Worm (Caenorhabditis elegans) whole organism, L1 larva: Measurements from ENCODE around the gene C33B4.4.
A peak's percentile ranks its signal among the peaks of the same experiment; 100 is the strongest.

Source experiments
- C34B4.2 ChIP-seq: sonication (generic microtip); optimal IDR thresholded peaks from 2 replicates; lab custom pipeline; 2017; ENCODE audit warnings: mild to moderate bottlenecking, missing genetic modification characterization, missing compliant biosample characterization
- blmp-1 ChIP-seq: fragments of 150-350 bp; optimal IDR thresholded peaks from 2 replicates; lab custom pipeline; 2014; ENCODE audit warnings: missing biosample characterization, missing genetic modification characterization
- ceh-63 ChIP-seq: fragments of 200-800 bp; sonication (Bioruptor generic); optimal IDR thresholded peaks from 2 replicates; lab custom pipeline; 2018; ENCODE audit warnings: mild to moderate bottlenecking, missing genetic modification characterization, missing compliant biosample characterization
- ceh-8 ChIP-seq: fragments of 200-800 bp; sonication (Bioruptor generic); optimal IDR thresholded peaks from 2 replicates; lab custom pipeline; 2018; ENCODE audit warnings: mild to moderate bottlenecking, missing genetic modification characterization, moderate library complexity, missing compliant biosample characterization
- ceh-82 ChIP-seq, 3 experiments: fragments of 150-350 bp in 1 of 3; sonication (generic microtip) in 2 of 3; optimal IDR thresholded peaks; 2 replicates each; lab custom pipeline; 2014 to 2017; ENCODE audit warnings: missing biosample characterization in 3 of 3, missing genetic modification characterization in 3 of 3
- ceh-88 ChIP-seq: fragments of 200-800 bp; sonication (Bioruptor generic); IDR thresholded peaks from 2 replicates; pipeline ENCODE4 v1.3.6; 2022; ENCODE audit warnings: missing genetic modification characterization, missing compliant biosample characterization
- ces-1 ChIP-seq: fragments of 150-350 bp; optimal IDR thresholded peaks from 2 replicates; lab custom pipeline; 2014; ENCODE audit warnings: missing biosample characterization, missing genetic modification reagents, missing genetic modification characterization
- dsc-1 ChIP-seq: sonication (generic microtip); optimal IDR thresholded peaks from 2 replicates; lab custom pipeline; 2016; ENCODE audit warnings: mild to moderate bottlenecking, missing genetic modification characterization, missing compliant biosample characterization
- efl-1 ChIP-seq, 4 experiments: fragments of 150-350 bp; optimal IDR thresholded peaks in 3 of 4; peaks in 1 of 4; 1 replicate in 1 of 4; 2 replicates in 3 of 4; lab custom pipeline; 2014; ENCODE audit warnings: missing biosample characterization in 2 of 4, missing genetic modification characterization in 2 of 4, missing genetic modification reagents in 2 of 4
- egl-27 ChIP-seq, 2 experiments: fragments of 150-350 bp in 1 of 2; sonication (generic microtip); optimal IDR thresholded peaks; 3 replicates each; lab custom pipeline; 2017 to 2018; ENCODE audit warnings: missing biosample characterization in 2 of 2, missing genetic modification characterization in 2 of 2, missing genetic modification reagents in 2 of 2
- elt-2 ChIP-seq: sonication (generic microtip); optimal IDR thresholded peaks from 2 replicates; lab custom pipeline; 2016; ENCODE audit warnings: missing genetic modification characterization, mild to moderate bottlenecking, inconsistent platforms, missing compliant biosample characterization, missing genetic modification reagents
- ets-5 ChIP-seq: fragments of 200-800 bp; sonication (Bioruptor generic); IDR thresholded peaks from 2 replicates; pipeline ENCODE4 v1.3.6; 2022; ENCODE audit warnings: missing genetic modification characterization, missing compliant biosample characterization
- fkh-10 ChIP-seq: sonication (generic microtip); optimal IDR thresholded peaks from 2 replicates; lab custom pipeline; 2017; ENCODE audit warnings: missing biosample characterization, missing genetic modification reagents, missing genetic modification characterization
- hlh-17 ChIP-seq: fragments of 200-800 bp; sonication (Bioruptor generic); optimal IDR thresholded peaks from 2 replicates; lab custom pipeline; 2018; ENCODE audit warnings: missing genetic modification characterization, mild to moderate bottlenecking, missing compliant biosample characterization, moderate library complexity, borderline replicate concordance
- irx-1 ChIP-seq: sonication (generic microtip); optimal IDR thresholded peaks from 2 replicates; lab custom pipeline; 2016; ENCODE audit warnings: missing genetic modification characterization, missing compliant biosample characterization
- isw-1 ChIP-seq: fragments of 200-800 bp; sonication (Bioruptor generic); IDR thresholded peaks from 2 replicates; pipeline ENCODE4 v1.3.6; 2022; ENCODE audit warnings: missing genetic modification characterization, missing compliant biosample characterization
- lin-13 ChIP-seq: fragments of 150-350 bp; optimal IDR thresholded peaks from 2 replicates; lab custom pipeline; 2014; ENCODE audit warnings: missing biosample characterization, missing genetic modification reagents, missing genetic modification characterization
- lin-14 ChIP-seq: fragments of 200-800 bp; sonication (Bioruptor generic); optimal IDR thresholded peaks from 2 replicates; lab custom pipeline; 2018; ENCODE audit warnings: mild to moderate bottlenecking, missing genetic modification characterization, moderate library complexity, missing compliant biosample characterization
- lin-39 ChIP-seq: fragments of 150-350 bp; optimal IDR thresholded peaks from 2 replicates; lab custom pipeline; 2014; ENCODE audit warnings: missing biosample characterization, missing genetic modification reagents, missing genetic modification characterization
- lsy-2 ChIP-seq, 2 experiments: fragments of 150-350 bp; optimal IDR thresholded peaks; 2 replicates each; lab custom pipeline; 2014; ENCODE audit warnings: missing biosample characterization in 2 of 2, missing genetic modification characterization in 2 of 2
- mab-9 ChIP-seq: fragments of 200-800 bp; sonication (Bioruptor generic); IDR thresholded peaks from 2 replicates; pipeline ENCODE4 v1.3.6; 2022; ENCODE audit warnings: missing genetic modification reagents, missing genetic modification characterization, missing compliant biosample characterization
- mef-2 ChIP-seq: fragments of 150-350 bp; optimal IDR thresholded peaks from 2 replicates; lab custom pipeline; 2014; ENCODE audit warnings: missing biosample characterization, missing genetic modification characterization
- nhr-19 ChIP-seq: fragments of 200-800 bp; sonication (Bioruptor generic); conservative IDR thresholded peaks from 2 replicates; pipeline ENCODE4 v1.3.6; 2022; ENCODE audit warnings: missing genetic modification characterization, missing compliant biosample characterization
- nhr-20 ChIP-seq: sonication (generic microtip); optimal IDR thresholded peaks from 2 replicates; lab custom pipeline; 2016; ENCODE audit warnings: mild to moderate bottlenecking, missing genetic modification characterization, missing compliant biosample characterization
- nhr-237 ChIP-seq: fragments of 150-350 bp; optimal IDR thresholded peaks from 2 replicates; lab custom pipeline; 2014; ENCODE audit warnings: missing biosample characterization, missing genetic modification characterization
- nhr-47 ChIP-seq: sonication (generic microtip); optimal IDR thresholded peaks from 2 replicates; lab custom pipeline; 2016; ENCODE audit warnings: mild to moderate bottlenecking, missing genetic modification characterization, moderate library complexity, missing compliant biosample characterization
- nhr-71 ChIP-seq: sonication (generic microtip); optimal IDR thresholded peaks from 2 replicates; lab custom pipeline; 2016; ENCODE audit warnings: mild to moderate bottlenecking, missing genetic modification characterization, moderate library complexity, missing compliant biosample characterization
- nhr-76 ChIP-seq: sonication (generic microtip); optimal IDR thresholded peaks from 2 replicates; lab custom pipeline; 2017; ENCODE audit warnings: missing biosample characterization, missing genetic modification characterization
- nhr-77 ChIP-seq: fragments of 150-350 bp; optimal IDR thresholded peaks from 2 replicates; lab custom pipeline; 2014; ENCODE audit warnings: missing biosample characterization, missing genetic modification characterization
- nhr-84 ChIP-seq: sonication (generic microtip); optimal IDR thresholded peaks from 2 replicates; lab custom pipeline; 2017; ENCODE audit warnings: missing biosample characterization, missing genetic modification characterization
- nhr-85 ChIP-seq: sonication (generic microtip); peaks from one replicate; lab custom pipeline; 2016; ENCODE audit warnings: missing genetic modification characterization, inconsistent platforms, missing compliant biosample characterization
- nhr-90 ChIP-seq: sonication (generic microtip); optimal IDR thresholded peaks from 2 replicates; lab custom pipeline; 2016; ENCODE audit warnings: mild to moderate bottlenecking, missing genetic modification characterization, missing compliant biosample characterization; ENCODE audit not compliant: poor library complexity
- pax-3 ChIP-seq: fragments of 200-800 bp; sonication (Bioruptor generic); optimal IDR thresholded peaks from 2 replicates; lab custom pipeline; 2018; ENCODE audit warnings: mild to moderate bottlenecking, missing genetic modification characterization, moderate library complexity, missing compliant biosample characterization
- pqm-1 ChIP-seq: sonication (generic microtip); optimal IDR thresholded peaks from 3 replicates; lab custom pipeline; 2017; ENCODE audit warnings: missing biosample characterization, missing genetic modification characterization
- skn-1 ChIP-seq: fragments of 150-350 bp; optimal IDR thresholded peaks from 2 replicates; lab custom pipeline; 2014; ENCODE audit warnings: missing biosample characterization, missing genetic modification characterization
- snpc-4 ChIP-seq: fragments of 150-350 bp; optimal IDR thresholded peaks from 2 replicates; lab custom pipeline; 2014; ENCODE audit warnings: missing biosample characterization, missing genetic modification characterization
- sptf-1 ChIP-seq: fragments of 150-350 bp; optimal IDR thresholded peaks from 2 replicates; lab custom pipeline; 2014; ENCODE audit warnings: missing biosample characterization, missing genetic modification characterization
- sup-37 ChIP-seq: fragments of 200-800 bp; sonication (Bioruptor generic); optimal IDR thresholded peaks from 2 replicates; lab custom pipeline; 2018; ENCODE audit warnings: mild to moderate bottlenecking, missing genetic modification characterization, missing compliant biosample characterization
- swsn-7 ChIP-seq: sonication (generic microtip); optimal IDR thresholded peaks from 2 replicates; lab custom pipeline; 2016; ENCODE audit warnings: missing genetic modification characterization, missing compliant biosample characterization
- unc-130 ChIP-seq: fragments of 150-350 bp; optimal IDR thresholded peaks from 2 replicates; lab custom pipeline; 2017; ENCODE audit warnings: missing biosample characterization, missing genetic modification characterization, inconsistent platforms
- unc-30 ChIP-seq: sonication (generic microtip); optimal IDR thresholded peaks from 2 replicates; lab custom pipeline; 2017; ENCODE audit warnings: missing biosample characterization, missing genetic modification characterization
- unc-62 ChIP-seq: fragments of 150-350 bp; optimal IDR thresholded peaks from 2 replicates; lab custom pipeline; 2014; ENCODE audit warnings: missing biosample characterization, missing genetic modification reagents, missing genetic modification characterization
- unc-86 ChIP-seq: sonication (generic microtip); optimal IDR thresholded peaks from 2 replicates; lab custom pipeline; 2016; ENCODE audit warnings: missing genetic modification characterization, missing compliant biosample characterization
- unc-98 ChIP-seq: fragments of 200-800 bp; sonication (Bioruptor generic); IDR thresholded peaks from 2 replicates; pipeline ENCODE4 v1.3.6; 2022; ENCODE audit warnings: missing genetic modification characterization, missing compliant biosample characterization
- vab-15 ChIP-seq: sonication (generic microtip); optimal IDR thresholded peaks from 2 replicates; lab custom pipeline; 2017; ENCODE audit warnings: missing genotype, mild to moderate bottlenecking, missing genetic modification characterization, missing compliant biosample characterization
- xbp-1 ChIP-seq: sonication (generic microtip); optimal IDR thresholded peaks from 2 replicates; lab custom pipeline; 2016; ENCODE audit warnings: missing genetic modification characterization, missing compliant biosample characterization
- zip-4 ChIP-seq: fragments of 200-800 bp; sonication (Bioruptor generic); optimal IDR thresholded peaks from 2 replicates; lab custom pipeline; 2018; ENCODE audit warnings: mild to moderate bottlenecking, missing genetic modification characterization, moderate library complexity, missing compliant biosample characterization
- ztf-11 ChIP-seq, 2 experiments: sonication (generic microtip); optimal IDR thresholded peaks; 2 replicates each; lab custom pipeline; 2016 to 2017; ENCODE audit warnings: missing genetic modification characterization in 2 of 2, missing biosample characterization in 1 of 2, missing compliant biosample characterization in 1 of 2

The C33B4.4 gene

DNA sequence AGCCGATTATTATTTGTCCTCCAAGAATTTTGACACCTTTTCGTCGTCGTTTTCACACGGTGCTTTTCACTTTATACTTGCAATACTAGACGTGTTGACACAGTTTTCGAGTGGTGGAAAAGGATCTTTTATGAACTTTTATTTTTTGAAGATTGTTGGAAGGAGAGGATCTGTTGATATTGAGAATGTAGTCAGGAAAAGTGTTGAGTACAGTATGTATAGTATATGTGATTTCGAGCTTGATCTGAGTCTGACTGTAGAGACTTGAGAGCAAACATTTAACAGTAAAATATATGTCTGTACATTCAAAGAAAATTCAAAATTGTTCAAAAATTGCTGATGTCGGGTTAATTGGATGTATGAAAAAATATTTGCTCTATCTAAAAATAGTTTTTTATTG lies 47.1 kb downstream of the C33B4.4 start:
- TF ChIP-seq fkh-10 = no peak
- no peak for TF ChIP-seq unc-30 (tag; lab: Kevin White, UChicago)
- no peak for TF ChIP-seq blmp-1 (tag; lab: Kevin White, UChicago)
- no peak for TF ChIP-seq unc-62
- TF ChIP-seq ceh-63 (GFP tag; lab: Kevin White, UChicago) = no peak
- TF ChIP-seq pax-3 (tag; lab: Kevin White, UChicago) = no peak
- no peak for TF ChIP-seq ceh-88
- no peak for TF ChIP-seq nhr-77 (tag; lab: Kevin White, UChicago)
- TF ChIP-seq pqm-1 (tag; lab: Kevin White, UChicago) = no peak
- TF ChIP-seq vab-15 = no peak
- TF ChIP-seq nhr-84 (tag; lab: Kevin White, UChicago) = no peak
- no peak for TF ChIP-seq hlh-17 (GFP tag; lab: Kevin White, UChicago)
- TF ChIP-seq lin-13 (GFP tag; lab: Kevin White, UChicago) = no peak
- no peak for TF ChIP-seq swsn-7 (tag; lab: Kevin White, UChicago)

DNA sequence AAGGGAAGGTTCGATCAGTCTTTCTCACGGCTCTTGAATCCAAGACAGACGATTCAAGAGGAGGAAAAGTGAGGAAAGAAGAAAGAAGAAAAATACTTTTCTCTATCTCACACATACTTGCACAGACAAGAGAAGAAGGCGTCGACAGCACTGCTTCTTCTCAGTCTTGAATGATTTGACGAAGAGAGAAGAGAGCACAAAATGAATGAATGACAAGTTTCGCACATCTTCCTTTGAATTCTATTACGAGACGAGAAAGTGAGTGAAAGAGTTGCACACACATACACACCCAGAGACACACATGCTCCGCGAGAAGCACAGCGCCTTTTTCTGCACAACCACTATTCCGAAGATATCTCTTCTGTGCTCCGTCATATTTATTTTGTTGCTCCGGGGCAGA lies 47.6 kb downstream of the C33B4.4 start:
- no peak for TF ChIP-seq mef-2 (tag; lab: Kevin White, UChicago)
- TF ChIP-seq mab-9 = no peak
- TF ChIP-seq nhr-85 (tag; lab: Kevin White, UChicago) = no peak
- no peak for TF ChIP-seq isw-1 (GFP tag; lab: Robert Waterston, UW)
- no peak for TF ChIP-seq egl-27 (tag; optimal IDR thresholded peaks at IDR 0.05; lab: Kevin White, UChicago)
- no peak for TF ChIP-seq sup-37 (GFP tag; lab: Kevin White, UChicago)
- no peak for TF ChIP-seq lin-39 (tag; lab: Kevin White, UChicago)
- TF ChIP-seq nhr-90 = no peak
- no peak for TF ChIP-seq skn-1 (tag; lab: Kevin White, UChicago)
- TF ChIP-seq ets-5 (GFP tag; lab: Robert Waterston, UW) = no peak
- no peak for TF ChIP-seq snpc-4 (tag; lab: Kevin White, UChicago)
- TF ChIP-seq ceh-82 (tag; optimal IDR thresholded peaks at IDR 0.05; lab: Kevin White, UChicago) = peak in 1 of 3 experiments; percentile 9
- TF ChIP-seq lsy-2 (tag; optimal IDR thresholded peaks at IDR 0.05; lab: Kevin White, UChicago) = peak in 1 of 2 experiments; percentile 22
- TF ChIP-seq sptf-1 (tag; lab: Kevin White, UChicago) = no peak
- TF ChIP-seq nhr-76 (tag; lab: Kevin White, UChicago) = no peak
- TF ChIP-seq C34B4.2 (tag; lab: Kevin White, UChicago) = no peak
- TF ChIP-seq nhr-237 (tag; lab: Kevin White, UChicago) = no peak
- no peak for TF ChIP-seq dsc-1 (tag; lab: Kevin White, UChicago)
- no peak for TF ChIP-seq unc-130 (tag; lab: Kevin White, UChicago)
- TF ChIP-seq fkh-10 = peak; percentile 39
- no peak for TF ChIP-seq ceh-8 (GFP tag; lab: Kevin White, UChicago)
- TF ChIP-seq nhr-20 = no peak
- TF ChIP-seq nhr-19 = no peak
- TF ChIP-seq unc-98 = no peak
- TF ChIP-seq nhr-71 (tag; lab: Kevin White, UChicago) = no peak
- peak; percentile 75 for TF ChIP-seq lin-14 (GFP tag; lab: Kevin White, UChicago)
- TF ChIP-seq efl-1 (optimal IDR thresholded peaks at IDR 0.05; lab: Kevin White, UChicago) = no peak
- TF ChIP-seq efl-1 (GFP tag; optimal IDR thresholded peaks at IDR 0.05 in 1 of 2; lab: Kevin White, UChicago) = no peak
- no peak for TF ChIP-seq unc-30 (tag; lab: Kevin White, UChicago)
- TF ChIP-seq nhr-47 (tag; lab: Kevin White, UChicago) = peak; percentile 12
- TF ChIP-seq unc-86 (tag; lab: Kevin White, UChicago) = peak; percentile 19
- no peak for TF ChIP-seq xbp-1 (tag; lab: Kevin White, UChicago)
- no peak for TF ChIP-seq elt-2 (tag; lab: Kevin White, UChicago)
- no peak for TF ChIP-seq ztf-11 (tag; optimal IDR thresholded peaks at IDR 0.05; lab: Kevin White, UChicago)
- TF ChIP-seq pqm-1 (tag; lab: Kevin White, UChicago) = no peak
- TF ChIP-seq irx-1 (tag; lab: Kevin White, UChicago) = no peak
- no peak for TF ChIP-seq zip-4 (GFP tag; lab: Kevin White, UChicago)
- TF ChIP-seq ces-1 (GFP tag; lab: Kevin White, UChicago) = peak; percentile 19
- TF ChIP-seq, all 84 proteins: peak for 7
